Worm (Caenorhabditis elegans) whole organism, L4 larva: ENCODE data around the gene Y4C6A.3.

Experiments
- ceh-20 ChIP-seq: fragments of 200-800 bp; sonication (Bioruptor generic); IDR thresholded peaks from 2 replicates; pipeline ENCODE4 v1.3.6; 2022; ENCODE audit warnings: missing genetic modification reagents, missing genetic modification characterization, missing compliant biosample characterization
- ceh-82 ChIP-seq: sonication (generic microtip); optimal IDR thresholded peaks from 2 replicates; lab custom pipeline; 2017; ENCODE audit warnings: missing biosample characterization, missing genetic modification characterization
- ctbp-1 ChIP-seq: fragments of 200-800 bp; sonication (Bioruptor generic); IDR thresholded peaks from 2 replicates; pipeline ENCODE4 v1.3.6; 2022; ENCODE audit warnings: missing genetic modification reagents, missing genetic modification characterization, missing compliant biosample characterization
- dpl-1 ChIP-seq: fragments of 150-350 bp; optimal IDR thresholded peaks from 2 replicates; lab custom pipeline; 2014; ENCODE audit warnings: missing biosample characterization, missing genetic modification reagents, missing genetic modification characterization
- lsy-2 ChIP-seq, 2 experiments: fragments of 150-350 bp in 1 of 2; sonication (generic microtip) in 1 of 2; optimal IDR thresholded peaks; 2 replicates each; lab custom pipeline; 2014 to 2017; ENCODE audit warnings: missing biosample characterization in 2 of 2, missing genetic modification characterization in 2 of 2
- mdl-1 ChIP-seq, 2 experiments: fragments of 150-350 bp in 1 of 2; sonication (generic microtip) in 1 of 2; optimal IDR thresholded peaks; 2 replicates each; lab custom pipeline; 2014 to 2017; ENCODE audit warnings: missing biosample characterization in 2 of 2, missing genetic modification characterization in 2 of 2
- nhr-102 ChIP-seq: sonication (generic microtip); optimal IDR thresholded peaks from 2 replicates; lab custom pipeline; 2016; ENCODE audit warnings: mild to moderate bottlenecking, missing genetic modification characterization, moderate library complexity, missing compliant biosample characterization
- nhr-6 ChIP-seq: fragments of 150-350 bp; optimal IDR thresholded peaks from 2 replicates; lab custom pipeline; 2014; ENCODE audit warnings: missing biosample characterization, missing genetic modification characterization
- saeg-2 ChIP-seq: fragments of 200-800 bp; sonication (Bioruptor generic); IDR thresholded peaks from 2 replicates; pipeline ENCODE4 v1.3.6; 2022; ENCODE audit warnings: missing genetic modification reagents, missing genetic modification characterization, missing compliant biosample characterization
- snpc-4 ChIP-seq: fragments of 150-350 bp; optimal IDR thresholded peaks from 2 replicates; lab custom pipeline; 2014; ENCODE audit warnings: missing biosample characterization, missing genetic modification characterization
- unc-62 ChIP-seq, 3 experiments: fragments of 150-350 bp in 1 of 3; sonication (generic microtip); optimal IDR thresholded peaks in 2 of 3; peaks in 1 of 3; 1 replicate in 1 of 3; 2 replicates in 2 of 3; lab custom pipeline; 2014 to 2017; ENCODE audit warnings: missing biosample characterization in 3 of 3, missing genetic modification characterization in 3 of 3, missing genetic modification reagents in 3 of 3, missing genotype in 1 of 3

DNA sequence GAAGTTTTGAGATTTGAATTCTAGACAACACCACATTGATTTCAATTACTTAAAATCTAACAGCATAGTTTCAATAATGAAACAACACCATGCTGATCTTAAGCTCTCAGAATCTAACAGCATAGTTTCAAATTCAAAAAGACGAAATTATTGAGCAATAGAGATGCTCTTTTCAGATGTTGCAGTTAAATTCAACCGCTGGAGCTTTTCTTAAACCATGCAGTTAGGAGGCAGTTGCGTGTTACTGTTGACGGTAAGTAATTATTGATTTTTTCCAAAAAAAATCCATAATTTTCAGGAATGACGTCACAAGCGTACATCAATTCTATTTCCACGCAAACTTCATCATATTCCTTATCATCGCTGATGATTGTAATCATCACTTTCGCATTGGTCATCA is 26.8 kb upstream of the Y4C6A.3 start, which contains the start of gene T11F8.5:
- TF ChIP-seq unc-62 (GFP tag; optimal IDR thresholded peaks at IDR 0.05 in 1 of 2; lab: Kevin White, UChicago) (no peak), unc-62 (tag; optimal IDR thresholded peaks at IDR 0.05; lab: Kevin White, UChicago) (no peak), mdl-1 (tag; optimal IDR thresholded peaks at IDR 0.05; lab: Kevin White, UChicago) (no peak), saeg-2 (no peak), nhr-6 (no peak), snpc-4 (tag; lab: Kevin White, UChicago) (no peak), ceh-20 (GFP tag; lab: Robert Waterston, UW) (no peak), ceh-82 (tag; lab: Kevin White, UChicago) (no peak), dpl-1 (GFP tag; lab: Kevin White, UChicago) (no peak), lsy-2 (tag; optimal IDR thresholded peaks at IDR 0.05; lab: Kevin White, UChicago) (no peak), ctbp-1 (GFP tag; lab: Robert Waterston, UW) (no peak), nhr-102 (tag; lab: Kevin White, UChicago) (no peak)
